Worm (Caenorhabditis elegans) whole organism, L3 larva: Measurements from ENCODE around the gene slc-17.1.

Experiments used
- R02D3.7 ChIP-seq: fragments of 150-350 bp; optimal IDR thresholded peaks from 2 replicates; lab custom pipeline; 2014; ENCODE audit warnings: missing biosample characterization, missing genetic modification characterization
- pha-4 ChIP-seq: fragments of 150-350 bp; optimal IDR thresholded peaks from 2 replicates; lab custom pipeline; 2014; ENCODE audit warnings: missing biosample characterization, missing genetic modification reagents, missing genetic modification characterization
- unc-62 ChIP-seq: fragments of 150-350 bp; sonication (generic microtip); optimal IDR thresholded peaks from 4 replicates; lab custom pipeline; 2014; ENCODE audit warnings: missing biosample characterization, missing genetic modification reagents, missing genetic modification characterization
- ztf-11 ChIP-seq: fragments of 150-350 bp; optimal IDR thresholded peaks from 2 replicates; lab custom pipeline; 2014; ENCODE audit warnings: missing biosample characterization, missing genetic modification characterization

- TF ChIP-seq R02D3.7 (no peak), pha-4 (tag; lab: Kevin White, UChicago) (peak; percentile 60), unc-62 (GFP tag; lab: Kevin White, UChicago) (no peak), ztf-11 (no peak)
These were observed 44.5 kb upstream of the slc-17.1 start for ce11 chrX:17509048-17509776.
